Worm (Caenorhabditis elegans) whole organism, early embryonic: Measurements from ENCODE around the gene lea-1.
"Not testable (repeated sequence)": the region's sequence is repeated elsewhere in the genome, so short reads cannot be mapped to it uniquely, and the experiment has no call there.

Experiments used
- B0310.2 ChIP-seq: sonication (generic microtip); optimal IDR thresholded peaks from 2 replicates; lab custom pipeline; 2016; ENCODE audit warnings: mild to moderate bottlenecking, missing genetic modification characterization, missing compliant biosample characterization
- F13C5.2 ChIP-seq: sonication (generic microtip); optimal IDR thresholded peaks from 2 replicates; lab custom pipeline; 2017; ENCODE audit warnings: mild to moderate bottlenecking, missing genetic modification characterization, inconsistent platforms, missing compliant biosample characterization
- aly-1 ChIP-seq: sonication (generic microtip); optimal IDR thresholded peaks from 2 replicates; lab custom pipeline; 2016; ENCODE audit warnings: missing genetic modification characterization, missing compliant biosample characterization
- ama-1 ChIP-seq: fragments of 150-350 bp; optimal IDR thresholded peaks from 2 replicates; lab custom pipeline; 2014
- ceh-13 ChIP-seq: fragments of 200-800 bp; sonication (Bioruptor generic); optimal IDR thresholded peaks from 2 replicates; lab custom pipeline; 2018; ENCODE audit warnings: mild to moderate bottlenecking, missing genetic modification characterization, missing compliant biosample characterization
- ceh-36 ChIP-seq: sonication (generic microtip); optimal IDR thresholded peaks from 2 replicates; lab custom pipeline; 2016; ENCODE audit warnings: missing genetic modification characterization, inconsistent platforms, missing compliant biosample characterization
- flt-1 ChIP-seq: fragments of 200-800 bp; sonication (Bioruptor generic); IDR thresholded peaks from 2 replicates; pipeline ENCODE4 v1.3.6; 2022; ENCODE audit warnings: missing genetic modification characterization, missing compliant biosample characterization
- hmbx-1 ChIP-seq: sonication (generic microtip); optimal IDR thresholded peaks from 2 replicates; lab custom pipeline; 2016; ENCODE audit warnings: mild to moderate bottlenecking, missing genetic modification characterization, missing compliant biosample characterization
- hmg-4 ChIP-seq: fragments of 200-800 bp; sonication (Bioruptor generic); optimal IDR thresholded peaks from 2 replicates; lab custom pipeline; 2018; ENCODE audit warnings: mild to moderate bottlenecking, missing genetic modification characterization, missing compliant biosample characterization
- hnd-1 ChIP-seq: sonication (generic microtip); optimal IDR thresholded peaks from 2 replicates; lab custom pipeline; 2016; ENCODE audit warnings: missing genetic modification characterization, missing compliant biosample characterization
- pes-1 ChIP-seq: fragments of 200-800 bp; sonication (Bioruptor generic); IDR thresholded peaks from 2 replicates; pipeline ENCODE4 v1.3.6; 2022; ENCODE audit warnings: missing genetic modification reagents, missing genetic modification characterization, missing compliant biosample characterization
- tbx-11 ChIP-seq: fragments of 200-800 bp; sonication (Bioruptor generic); IDR thresholded peaks from 2 replicates; pipeline ENCODE4 v1.3.6; 2022; ENCODE audit warnings: missing genetic modification characterization, missing compliant biosample characterization
- tbx-37 ChIP-seq: fragments of 200-800 bp; sonication (Bioruptor generic); conservative IDR thresholded peaks from 2 replicates; pipeline ENCODE4 v1.3.6; 2022; ENCODE audit warnings: missing genetic modification reagents, missing genetic modification characterization, missing compliant biosample characterization

DNA sequence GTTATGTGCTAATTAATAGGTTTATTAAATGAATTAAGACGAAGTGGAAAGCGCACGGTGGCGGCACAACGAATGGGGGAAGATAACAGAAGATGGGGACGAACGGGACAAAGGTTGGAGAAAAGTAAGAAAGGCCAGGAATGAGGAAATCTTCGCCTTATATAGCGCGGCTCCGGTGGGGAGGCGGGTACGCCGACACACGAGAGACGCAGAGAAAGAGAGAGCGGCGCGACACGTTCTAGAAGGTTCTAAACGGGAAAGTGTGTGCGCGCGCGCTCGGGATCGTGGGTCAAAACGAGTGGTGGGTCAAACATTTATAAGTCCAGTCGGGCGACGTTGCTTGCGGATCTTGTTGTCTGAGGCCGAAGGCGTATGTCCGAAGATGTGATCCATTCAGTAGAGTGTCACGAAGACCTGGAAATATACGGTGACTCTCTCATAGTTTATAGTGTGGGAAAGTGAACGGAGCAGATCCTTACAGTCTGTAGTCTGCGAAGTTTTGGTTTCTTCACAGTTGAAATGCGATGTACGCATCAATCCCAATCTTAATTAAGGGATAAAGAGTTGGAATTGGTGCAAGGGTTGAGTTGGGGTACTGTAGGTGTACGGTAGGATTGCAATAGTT, 37.6 kb downstream of the lea-1 start:
- not testable (repeated sequence) for TF ChIP-seq flt-1; ama-1 (lab: Kevin White, UChicago); ceh-36; F13C5.2; B0310.2 (tag; lab: Kevin White, UChicago); hmg-4 (GFP tag; lab: Kevin White, UChicago); hmbx-1 (tag; lab: Kevin White, UChicago); aly-1 (tag; lab: Kevin White, UChicago); hnd-1 (tag; lab: Kevin White, UChicago); tbx-37 (GFP tag; lab: Robert Waterston, UW); ceh-13 (GFP tag; lab: Kevin White, UChicago)
- TF ChIP-seq tbx-11 (GFP tag; lab: Robert Waterston, UW) (0 out of 2 replicates have a peak, but pooled peaks have one; percentile 12), pes-1 (GFP tag; lab: Robert Waterston, UW) (0 out of 2 replicates have a peak, but pooled peaks have one; percentile 60)
